Fruit fly (Drosophila melanogaster) whole organism, embryonic: ENCODE data around the gene CG18766.

Experiments used
- Bgb ChIP-seq: fragments of 200-800 bp; sonication (Bioruptor generic); IDR thresholded peaks from 2 replicates; pipeline ENCODE4 v1.3.6; 2022; ENCODE audit warnings: missing biosample characterization, missing genetic modification characterization; ENCODE audit not compliant: partially characterized antibody
- CG1024 ChIP-seq: fragments of 200-800 bp; sonication (Bioruptor generic); IDR thresholded peaks from 2 replicates; pipeline ENCODE4 v1.3.6; 2022; ENCODE audit warnings: missing biosample characterization, missing genetic modification characterization
- CG11247 ChIP-seq: fragments of 200-800 bp; sonication (Bioruptor generic); IDR thresholded peaks from 2 replicates; pipeline ENCODE4 v1.3.6; 2022; ENCODE audit warnings: missing biosample characterization, missing genetic modification characterization
- CG12104 ChIP-seq: fragments of 200-800 bp; sonication (Bioruptor generic); optimal IDR thresholded peaks from 3 replicates; lab custom pipeline; 2016; ENCODE audit warnings: missing biosample characterization, missing genetic modification characterization
- CG13775 ChIP-seq: fragments of 200-800 bp; sonication (Bioruptor generic); optimal IDR thresholded peaks from 3 replicates; lab custom pipeline; 2017; ENCODE audit warnings: missing biosample characterization, mild to moderate bottlenecking, missing genetic modification characterization
- CG16815 ChIP-seq: fragments of 200-800 bp; sonication (Bioruptor generic); optimal IDR thresholded peaks from 3 replicates; lab custom pipeline; 2017; ENCODE audit warnings: missing biosample characterization, mild to moderate bottlenecking, missing genetic modification characterization
- CG17568 ChIP-seq: fragments of 200-800 bp; sonication (Bioruptor generic); optimal IDR thresholded peaks from 2 replicates; lab custom pipeline; 2018; ENCODE audit warnings: missing biosample characterization, mild to moderate bottlenecking, missing genetic modification characterization, moderate library complexity
- CG18619 ChIP-seq: fragments of 200-800 bp; sonication (Bioruptor generic); optimal IDR thresholded peaks from 3 replicates; lab custom pipeline; 2017; ENCODE audit warnings: missing biosample characterization, mild to moderate bottlenecking, missing genetic modification characterization
- CG32532 ChIP-seq: fragments of 200-800 bp; sonication (Bioruptor generic); IDR thresholded peaks from 2 replicates; pipeline ENCODE4 v1.3.6; 2022; ENCODE audit warnings: missing biosample characterization, missing genetic modification characterization
- CG3407 ChIP-seq: fragments of 200-800 bp; sonication (Bioruptor generic); optimal IDR thresholded peaks from 2 replicates; lab custom pipeline; 2018; ENCODE audit warnings: missing biosample characterization, mild to moderate bottlenecking, missing genetic modification characterization
- CG34224 ChIP-seq: fragments of 200-800 bp; sonication (Bioruptor generic); IDR thresholded peaks from 3 replicates; pipeline ENCODE4 v1.3.6; 2022; ENCODE audit warnings: missing biosample characterization, missing genetic modification characterization; ENCODE audit not compliant: partially characterized antibody
- CG3995 ChIP-seq: fragments of 200-800 bp; sonication (Bioruptor generic); optimal IDR thresholded peaks from 3 replicates; lab custom pipeline; 2016; ENCODE audit warnings: missing biosample characterization, missing genetic modification characterization
- CG4404 ChIP-seq: fragments of 200-800 bp; sonication (Bioruptor generic); IDR thresholded peaks from 2 replicates; pipeline ENCODE4 v1.3.6; 2022; ENCODE audit warnings: missing biosample characterization, missing genetic modification characterization
- CG4424 ChIP-seq: fragments of 200-800 bp; sonication (Bioruptor generic); optimal IDR thresholded peaks from 3 replicates; lab custom pipeline; 2016; ENCODE audit warnings: missing biosample characterization, missing genetic modification characterization
- CG8290 ChIP-seq, 3 experiments: fragments of 200-800 bp; sonication (Bioruptor generic); optimal IDR thresholded peaks; 2 replicates each; lab custom pipeline; 2016 to 2019; ENCODE audit warnings: missing biosample characterization in 3 of 3, missing genetic modification characterization in 3 of 3, mild to moderate bottlenecking in 2 of 3, moderate library complexity in 1 of 3
- CG8359 ChIP-seq: fragments of 200-800 bp; sonication (Bioruptor generic); optimal IDR thresholded peaks from 2 replicates; lab custom pipeline; 2017; ENCODE audit warnings: missing biosample characterization, mild to moderate bottlenecking, missing genetic modification characterization, borderline replicate concordance
- Doc2 ChIP-seq: fragments of 200-800 bp; sonication (Bioruptor generic); IDR thresholded peaks from 2 replicates; pipeline ENCODE4 v1.3.6; 2022; ENCODE audit warnings: missing biosample characterization, missing genetic modification characterization
- E2f1 ChIP-seq: fragments of 200-800 bp; sonication (Bioruptor generic); IDR thresholded peaks from 2 replicates; pipeline ENCODE4 v1.3.6; 2022; ENCODE audit warnings: missing biosample characterization, missing genetic modification characterization
- E2f2 ChIP-seq: fragments of 200-800 bp; sonication (Bioruptor generic); IDR thresholded peaks from 2 replicates; pipeline ENCODE4 v1.3.6; 2022; ENCODE audit warnings: missing biosample characterization, missing genetic modification characterization
- HLH4C ChIP-seq: fragments of 200-800 bp; sonication (Bioruptor generic); IDR thresholded peaks from 3 replicates; pipeline ENCODE4 v1.3.6; 2022; ENCODE audit warnings: missing biosample characterization, missing genetic modification characterization; ENCODE audit not compliant: partially characterized antibody
- HLHmδ ChIP-seq: fragments of 200-800 bp; sonication (Bioruptor generic); optimal IDR thresholded peaks from 2 replicates; lab custom pipeline; 2018; ENCODE audit warnings: missing biosample characterization, mild to moderate bottlenecking, missing genetic modification characterization, moderate library complexity
- Hsf ChIP-seq: fragments of 200-800 bp; sonication (Bioruptor generic); optimal IDR thresholded peaks from 3 replicates; lab custom pipeline; 2016; ENCODE audit warnings: missing biosample characterization, missing genetic modification characterization
- MBD-R2 ChIP-seq: fragments of 200-800 bp; sonication (Bioruptor generic); IDR thresholded peaks from 2 replicates; pipeline ENCODE4 v1.3.6; 2022; ENCODE audit warnings: missing biosample characterization, missing genetic modification characterization
- Meics ChIP-seq: fragments of 200-800 bp; sonication (Bioruptor generic); optimal IDR thresholded peaks from 2 replicates; lab custom pipeline; 2017; ENCODE audit warnings: missing biosample characterization, mild to moderate bottlenecking, missing genetic modification characterization
- NfI ChIP-seq: fragments of 200-800 bp; sonication (Bioruptor generic); optimal IDR thresholded peaks from 3 replicates; lab custom pipeline; 2018; ENCODE audit warnings: missing biosample characterization, mild to moderate bottlenecking, missing genetic modification characterization, moderate library complexity
- Pdp1 ChIP-seq, 2 experiments: fragments of 200-800 bp; sonication (Bioruptor generic); optimal IDR thresholded peaks; 3 replicates each; lab custom pipeline; 2016; ENCODE audit warnings: missing biosample characterization in 2 of 2, missing genetic modification characterization in 2 of 2, mild to moderate bottlenecking in 1 of 2, moderate library complexity in 1 of 2
- Ravus ChIP-seq: fragments of 200-800 bp; sonication (Bioruptor generic); IDR thresholded peaks from 2 replicates; pipeline ENCODE4 v1.3.6; 2022; ENCODE audit warnings: missing biosample characterization, missing genetic modification characterization
- Side ChIP-seq: fragments of 200-800 bp; sonication (Bioruptor generic); optimal IDR thresholded peaks from 2 replicates; lab custom pipeline; 2016; ENCODE audit warnings: missing biosample characterization, missing genetic modification characterization
- Sin3A ChIP-seq: fragments of >200 bp; optimal IDR thresholded peaks from 2 replicates; lab custom pipeline; 2018
- TFAM ChIP-seq: fragments of 200-800 bp; sonication (Bioruptor generic); optimal IDR thresholded peaks from 2 replicates; lab custom pipeline; 2017; ENCODE audit warnings: missing biosample characterization, missing genetic modification characterization, inconsistent platforms
- Trl ChIP-seq, 3 experiments: fragments of >200 bp in 2 of 3; fragments of 200-800 bp in 1 of 3; sonication (Bioruptor generic) in 1 of 3; optimal IDR thresholded peaks; 2 replicates in 1 of 3; 3 replicates in 2 of 3; lab custom pipeline; 2016 to 2017; ENCODE audit warnings: missing biosample characterization in 1 of 3, missing genetic modification characterization in 1 of 3
- Usf ChIP-seq: fragments of 200-800 bp; sonication (Bioruptor generic); optimal IDR thresholded peaks from 2 replicates; lab custom pipeline; 2017; ENCODE audit warnings: missing genotype, missing biosample characterization, missing genetic modification characterization
- Xbp1 ChIP-seq: fragments of 200-800 bp; sonication (Bioruptor generic); optimal IDR thresholded peaks from 3 replicates; lab custom pipeline; 2016; ENCODE audit warnings: missing biosample characterization, mild to moderate bottlenecking, missing genetic modification characterization
- ap ChIP-seq: fragments of 200-800 bp; sonication (Bioruptor generic); IDR thresholded peaks from 2 replicates; pipeline ENCODE4 v1.3.6; 2022; ENCODE audit warnings: missing biosample characterization, missing genetic modification characterization
- bsh ChIP-seq, 2 experiments: fragments of 200-800 bp; sonication (Bioruptor generic); optimal IDR thresholded peaks; 2 replicates each; lab custom pipeline; 2017 to 2018; ENCODE audit warnings: mild to moderate bottlenecking in 2 of 2, missing biosample characterization in 2 of 2, missing genetic modification characterization in 2 of 2, moderate library complexity in 1 of 2
- btn ChIP-seq: fragments of 200-800 bp; sonication (Bioruptor generic); optimal IDR thresholded peaks from 2 replicates; lab custom pipeline; 2016; ENCODE audit warnings: missing biosample characterization, missing genetic modification characterization
- cad ChIP-seq: fragments of >200 bp; optimal IDR thresholded peaks from 2 replicates; lab custom pipeline; 2017; ENCODE audit warnings: missing biosample characterization, missing genetic modification characterization
- caup ChIP-seq: fragments of 200-800 bp; sonication (Bioruptor generic); optimal IDR thresholded peaks from 3 replicates; lab custom pipeline; 2017; ENCODE audit warnings: missing biosample characterization, mild to moderate bottlenecking, missing genetic modification characterization, moderate library complexity; ENCODE audit not compliant: severe bottlenecking
- croc ChIP-seq: fragments of 200-800 bp; sonication (Bioruptor generic); conservative IDR thresholded peaks from 3 replicates; pipeline ENCODE4 v1.3.6; 2022; ENCODE audit warnings: missing biosample characterization, missing genetic modification characterization
- fru ChIP-seq: fragments of >200 bp; optimal IDR thresholded peaks from 2 replicates; lab custom pipeline; 2017
- ken ChIP-seq: fragments of 200-800 bp; sonication (Bioruptor generic); IDR thresholded peaks from 3 replicates; pipeline ENCODE4 v1.3.6; 2022; ENCODE audit warnings: missing biosample characterization, missing genetic modification characterization
- maf-S ChIP-seq: fragments of 200-800 bp; sonication (Bioruptor generic); optimal IDR thresholded peaks from 2 replicates; lab custom pipeline; 2016; ENCODE audit warnings: missing biosample characterization, missing genetic modification characterization
- mam ChIP-seq: fragments of 200-800 bp; sonication (Bioruptor generic); optimal IDR thresholded peaks from 3 replicates; lab custom pipeline; 2016; ENCODE audit warnings: missing biosample characterization, missing genetic modification characterization
- nom ChIP-seq: fragments of 200-800 bp; sonication (Bioruptor generic); optimal IDR thresholded peaks from 2 replicates; lab custom pipeline; 2017; ENCODE audit warnings: missing biosample characterization, missing genetic modification characterization, mild to moderate bottlenecking, moderate library complexity, missing genetic modification reagents
- pzg ChIP-seq: fragments of 200-800 bp; sonication (Bioruptor generic); optimal IDR thresholded peaks from 3 replicates; lab custom pipeline; 2018; ENCODE audit warnings: missing biosample characterization, mild to moderate bottlenecking, missing genetic modification characterization, moderate library complexity
- so ChIP-seq: fragments of 200-800 bp; sonication (Bioruptor generic); IDR thresholded peaks from 3 replicates; pipeline ENCODE4 v1.3.6; 2022; ENCODE audit warnings: missing biosample characterization, missing genetic modification characterization
- trem ChIP-seq: fragments of 200-800 bp; optimal IDR thresholded peaks from 3 replicates; lab custom pipeline; 2019; ENCODE audit warnings: missing biosample characterization, mild to moderate bottlenecking, missing genetic modification characterization, moderate library complexity
- z ChIP-seq: fragments of 200-800 bp; sonication (Bioruptor generic); IDR thresholded peaks from 3 replicates; pipeline ENCODE4 v1.3.6; 2022; ENCODE audit warnings: missing biosample characterization, missing genetic modification characterization

Gene CG18766

dm6 chr3R:27273118-27274062, 28.3 kb upstream of the CG18766 start, which contains the start of gene CG5934 (continued):
- TF ChIP-seq E2f1 (no peak), CG8359 (GFP tag; lab: Kevin White, UChicago) (no peak), btn (GFP tag; lab: Kevin White, UChicago) (no peak), E2f2 (GFP tag; lab: Robert Waterston, UW) (peak; percentile 62), trem (tag; lab: Kevin White, UChicago) (peak; percentile 49), cad (GFP tag; lab: Kevin White, UChicago) (no peak), Trl (optimal IDR thresholded peaks at IDR 0.05; lab: Kevin White, UChicago) (no peak), Trl (GFP tag; optimal IDR thresholded peaks at IDR 0.05; lab: Kevin White, UChicago) (peak; percentile 61), Bgb (no peak), bsh (GFP tag; optimal IDR thresholded peaks at IDR 0.05; lab: Kevin White, UChicago) (no peak), CG13775 (GFP tag; lab: Kevin White, UChicago) (peak; percentile 10), croc (GFP tag; lab: Robert Waterston, UW) (no peak), z (GFP tag; lab: Robert Waterston, UW) (no peak), Side (GFP tag; lab: Kevin White, UChicago) (peak; percentile 26), CG1024 (GFP tag; lab: Robert Waterston, UW) (no peak), CG12104 (no peak), maf-S (GFP tag; lab: Kevin White, UChicago) (peak; percentile 35), pzg (GFP tag; lab: Kevin White, UChicago) (peak; percentile 59), CG4404 (GFP tag; lab: Robert Waterston, UW) (no peak), MBD-R2 (GFP tag; lab: Robert Waterston, UW) (peak; percentile 67), Doc2 (no peak), Meics (peak; percentile 17), CG16815 (GFP tag; lab: Kevin White, UChicago) (no peak), Xbp1 (GFP tag; lab: Kevin White, UChicago) (peak; percentile 10), Hsf (GFP tag; lab: Kevin White, UChicago) (peak; percentile 29), ap (GFP tag; lab: Robert Waterston, UW) (no peak), CG32532 (GFP tag; lab: Robert Waterston, UW) (no peak), CG34224 (GFP tag; lab: Robert Waterston, UW) (no peak), CG11247 (GFP tag; lab: Robert Waterston, UW) (0 out of 2 replicates have a peak, but pooled peaks have one; percentile 46), CG17568 (GFP tag; lab: Kevin White, UChicago) (no peak), CG18619 (GFP tag; lab: Kevin White, UChicago) (peak; percentile 34), Usf (GFP tag; lab: Kevin White, UChicago) (no peak), Ravus (GFP tag; lab: Robert Waterston, UW) (no peak), Sin3A (peak; percentile 33), caup (GFP tag; lab: Kevin White, UChicago) (peak; percentile 27), Pdp1 (GFP tag; optimal IDR thresholded peaks at IDR 0.05; lab: Kevin White, UChicago) (peak in 1 of 2 experiments; percentile 63), ken (GFP tag; lab: Robert Waterston, UW) (0 out of 3 replicates have a peak, but pooled peaks have one; percentile 32), fru (lab: Kevin White, UChicago) (no peak), CG3407 (GFP tag; lab: Kevin White, UChicago) (peak; percentile 7), nom (GFP tag; lab: Kevin White, UChicago) (peak; percentile 51), mam (GFP tag; lab: Kevin White, UChicago) (peak; percentile 68), NfI (GFP tag; lab: Kevin White, UChicago) (peak; percentile 47), CG8290 (GFP tag; optimal IDR thresholded peaks at IDR 0.05; lab: Kevin White, UChicago) (peak; percentile 46), CG8290 (tag; optimal IDR thresholded peaks at IDR 0.05; lab: Kevin White, UChicago) (no peak), TFAM (GFP tag; lab: Kevin White, UChicago) (no peak), CG4424 (no peak), so (GFP tag; lab: Robert Waterston, UW) (0 out of 3 replicates have a peak, but pooled peaks have one; percentile 27), HLH4C (GFP tag; lab: Robert Waterston, UW) (0 out of 3 replicates have a peak, but pooled peaks have one; percentile 41), HLHmδ (GFP tag; lab: Kevin White, UChicago) (no peak), CG3995 (peak; percentile 25)
